Worm (Caenorhabditis elegans) whole organism, mixed stage, embryonic: ENCODE results near the gene C33D9.10.
A peak's percentile ranks its signal among the peaks of the same experiment; 100 is the strongest.
"Not testable (repeated sequence)": the region's sequence is repeated elsewhere in the genome, so short reads cannot be mapped to it uniquely, and the experiment has no call there.

ENCODE experiments used
- M03D4.4 ChIP-seq: sonication (generic microtip); optimal IDR thresholded peaks from 2 replicates; lab custom pipeline; 2017; ENCODE audit warnings: mild to moderate bottlenecking, missing genetic modification characterization, missing compliant biosample characterization
- blmp-1 ChIP-seq: fragments of 150-350 bp; optimal IDR thresholded peaks from 2 replicates; lab custom pipeline; 2014; ENCODE audit warnings: missing biosample characterization, missing genetic modification characterization
- ceh-39 ChIP-seq: fragments of 150-350 bp; optimal IDR thresholded peaks from 2 replicates; lab custom pipeline; 2014; ENCODE audit warnings: missing biosample characterization, missing genetic modification characterization
- ceh-83 ChIP-seq: fragments of 200-800 bp; sonication (Bioruptor generic); optimal IDR thresholded peaks from 2 replicates; lab custom pipeline; 2018; ENCODE audit warnings: mild to moderate bottlenecking, missing genetic modification characterization, missing compliant biosample characterization
- ces-1 ChIP-seq: fragments of 150-350 bp; optimal IDR thresholded peaks from 2 replicates; lab custom pipeline; 2014; ENCODE audit warnings: missing biosample characterization, missing genetic modification reagents, missing genetic modification characterization
- drap-1 ChIP-seq: fragments of 200-800 bp; sonication (Bioruptor generic); optimal IDR thresholded peaks from 3 replicates; lab custom pipeline; 2018; ENCODE audit warnings: mild to moderate bottlenecking, missing genetic modification characterization, missing compliant biosample characterization
- elt-1 ChIP-seq: sonication (generic microtip); optimal IDR thresholded peaks from 2 replicates; lab custom pipeline; 2017; ENCODE audit warnings: missing genetic modification characterization, mild to moderate bottlenecking, missing compliant biosample characterization, antibody characterized with exemption, moderate library complexity, borderline replicate concordance; ENCODE audit not compliant: insufficient read depth
- flh-1 ChIP-seq: fragments of 200-800 bp; sonication (Bioruptor generic); optimal IDR thresholded peaks from 2 replicates; lab custom pipeline; 2018; ENCODE audit warnings: mild to moderate bottlenecking, missing genetic modification characterization, moderate library complexity, missing compliant biosample characterization
- ham-2 ChIP-seq: fragments of 200-800 bp; sonication (Bioruptor generic); optimal IDR thresholded peaks from 2 replicates; lab custom pipeline; 2018; ENCODE audit warnings: mild to moderate bottlenecking, missing genetic modification characterization, missing compliant biosample characterization
- hlh-1 ChIP-seq: fragments of 150-350 bp; optimal IDR thresholded peaks from 2 replicates; lab custom pipeline; 2014; ENCODE audit warnings: missing biosample characterization, missing genetic modification reagents, missing genetic modification characterization
- lin-32 ChIP-seq: fragments of 200-800 bp; sonication (Bioruptor generic); optimal IDR thresholded peaks from 2 replicates; lab custom pipeline; 2018; ENCODE audit warnings: mild to moderate bottlenecking, missing genetic modification characterization, missing compliant biosample characterization
- mab-5 ChIP-seq: fragments of 150-350 bp; optimal IDR thresholded peaks from 2 replicates; lab custom pipeline; 2014; ENCODE audit warnings: missing biosample characterization, missing genetic modification characterization
- mep-1 ChIP-seq: fragments of 150-350 bp; optimal IDR thresholded peaks from 2 replicates; lab custom pipeline; 2017; ENCODE audit warnings: missing biosample characterization, missing genetic modification reagents, missing genetic modification characterization, inconsistent platforms
- nhr-2 ChIP-seq: fragments of 150-350 bp; optimal IDR thresholded peaks from 2 replicates; lab custom pipeline; 2014; ENCODE audit warnings: missing biosample characterization, missing genetic modification characterization
- nhr-237 ChIP-seq: fragments of 150-350 bp; optimal IDR thresholded peaks from 2 replicates; lab custom pipeline; 2014; ENCODE audit warnings: missing biosample characterization, missing genetic modification characterization
- nhr-28 ChIP-seq: fragments of 150-350 bp; optimal IDR thresholded peaks from 2 replicates; lab custom pipeline; 2014; ENCODE audit warnings: missing biosample characterization, missing genetic modification characterization
- nhr-76 ChIP-seq: sonication (generic microtip); optimal IDR thresholded peaks from 2 replicates; lab custom pipeline; 2017; ENCODE audit warnings: missing biosample characterization, missing genetic modification characterization
- pha-4 ChIP-seq: fragments of 150-350 bp; optimal IDR thresholded peaks from 2 replicates; lab custom pipeline; 2018; ENCODE audit warnings: missing biosample characterization, missing genetic modification reagents, missing genetic modification characterization
- sem-2 ChIP-seq: fragments of 200-800 bp; sonication (Bioruptor generic); optimal IDR thresholded peaks from 2 replicates; lab custom pipeline; 2018; ENCODE audit warnings: mild to moderate bottlenecking, missing genetic modification characterization, missing compliant biosample characterization
- snpc-4 ChIP-seq: fragments of 150-350 bp; optimal IDR thresholded peaks from 2 replicates; lab custom pipeline; 2014; ENCODE audit warnings: missing biosample characterization, missing genetic modification characterization
- tbx-8 ChIP-seq: fragments of 200-800 bp; sonication (Bioruptor generic); optimal IDR thresholded peaks from 2 replicates; lab custom pipeline; 2018; ENCODE audit warnings: mild to moderate bottlenecking, missing genetic modification characterization, moderate library complexity, missing compliant biosample characterization
- unc-120 ChIP-seq: sonication (generic microtip); optimal IDR thresholded peaks from 2 replicates; lab custom pipeline; 2017; ENCODE audit warnings: missing genetic modification characterization, missing compliant biosample characterization; ENCODE audit not compliant: poor library complexity, severe bottlenecking
- unc-39 ChIP-seq: fragments of 150-350 bp; optimal IDR thresholded peaks from 2 replicates; lab custom pipeline; 2014; ENCODE audit warnings: missing biosample characterization, missing genetic modification characterization
- unc-62 ChIP-seq: fragments of 150-350 bp; optimal IDR thresholded peaks from 2 replicates; lab custom pipeline; 2014; ENCODE audit warnings: missing biosample characterization, missing genetic modification reagents, missing genetic modification characterization
- zip-8 ChIP-seq: fragments of 150-350 bp; optimal IDR thresholded peaks from 2 replicates; lab custom pipeline; 2014; ENCODE audit warnings: missing biosample characterization, missing genetic modification characterization
- ztf-11 ChIP-seq: fragments of 150-350 bp; optimal IDR thresholded peaks from 2 replicates; lab custom pipeline; 2014; ENCODE audit warnings: missing biosample characterization, missing genetic modification characterization

Gene C33D9.10

DNA sequence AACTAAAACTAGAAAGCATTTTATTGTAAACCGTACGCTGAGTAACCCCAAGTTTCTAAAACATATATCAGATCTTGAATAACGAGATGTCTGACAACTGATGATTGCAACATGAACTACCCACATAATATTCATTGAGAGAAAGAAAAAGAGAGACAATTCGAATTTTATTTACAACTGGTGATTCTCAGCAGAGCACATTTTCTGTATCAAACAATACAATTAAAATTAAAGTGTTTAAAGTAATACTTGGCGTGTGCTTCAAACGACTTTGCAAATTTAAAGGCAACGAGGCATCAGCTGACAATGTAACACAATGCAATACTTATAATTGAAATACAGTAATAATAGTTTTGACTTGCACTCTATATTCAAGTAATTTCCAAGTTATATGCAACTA, at the start of gene C33D9.10:
TSS of gene C33D9.10 (minus strand) at position 101 of the 400 bp plus-strand sequence.
- TF ChIP-seq ceh-39; hlh-1; ces-1 (GFP tag; lab: Kevin White, UChicago): not testable (repeated sequence)

DNA sequence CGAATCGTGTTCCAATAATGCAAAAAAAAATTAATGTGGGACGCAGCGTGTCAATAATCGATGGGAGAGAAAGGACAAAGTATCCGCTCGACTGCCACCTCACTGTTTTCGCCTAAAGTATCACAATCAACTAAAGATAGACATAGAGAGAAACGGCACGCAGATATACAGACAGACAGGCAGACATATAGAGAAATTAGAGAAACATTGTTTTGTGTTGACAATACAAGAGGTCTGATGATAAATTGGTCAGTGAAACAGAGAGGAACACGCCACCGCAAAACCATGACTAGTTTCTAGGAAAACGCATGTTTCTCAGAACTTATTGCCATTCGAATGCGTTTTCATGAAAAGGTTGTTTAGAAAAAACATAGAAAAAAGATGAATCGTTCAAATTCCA, 42.6 kb upstream of the C33D9.10 start, which contains the start of gene T28C6.8:
TSS of gene T28C6.8 (minus strand) at position 137 of the 400 bp plus-strand sequence.
- TF ChIP-seq snpc-4 (no peak), drap-1 (GFP tag; lab: Kevin White, UChicago) (no peak), nhr-2 (tag; lab: Kevin White, UChicago) (no peak), ceh-39 (no peak), zip-8 (no peak), M03D4.4 (tag; lab: Kevin White, UChicago) (no peak), nhr-76 (tag; lab: Kevin White, UChicago) (no peak)

ce11 chrIV:8827500-8827899, 39.6 kb upstream of the C33D9.10 start, which contains the start of gene T28C6.7:
T28C6.7 (plus strand) TSS chrIV:8827800.
- TF ChIP-seq ceh-39 (no peak), ces-1 (GFP tag; lab: Kevin White, UChicago) (no peak)

DNA sequence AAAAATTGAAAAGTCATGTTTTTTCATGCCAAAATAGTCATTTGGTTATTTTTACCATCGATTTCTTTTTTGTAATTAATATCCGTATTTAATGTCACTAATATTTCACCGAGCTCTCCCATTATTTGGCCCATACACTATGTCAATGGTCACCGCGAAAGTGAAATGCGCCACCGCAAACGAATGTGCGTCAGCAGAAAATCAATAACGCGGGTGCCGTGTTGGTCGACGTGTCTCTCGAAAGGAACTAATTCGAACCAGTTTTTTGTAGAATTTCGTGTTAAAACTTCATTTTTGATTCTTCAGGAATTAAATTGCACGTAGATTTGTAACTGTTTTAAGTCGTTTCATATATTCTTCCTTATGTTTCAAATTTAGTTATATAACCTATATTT, 38.7 kb upstream of the C33D9.10 start:
- TF ChIP-seq nhr-28 (no peak), lin-32 (GFP tag; lab: Kevin White, UChicago) (no peak), nhr-2 (tag; lab: Kevin White, UChicago) (no peak), nhr-76 (tag; lab: Kevin White, UChicago) (no peak), ceh-83 (GFP tag; lab: Kevin White, UChicago) (no peak), unc-120 (tag; lab: Kevin White, UChicago) (peak; percentile 9), unc-62 (GFP tag; lab: Kevin White, UChicago) (no peak), M03D4.4 (tag; lab: Kevin White, UChicago) (no peak)

DNA sequence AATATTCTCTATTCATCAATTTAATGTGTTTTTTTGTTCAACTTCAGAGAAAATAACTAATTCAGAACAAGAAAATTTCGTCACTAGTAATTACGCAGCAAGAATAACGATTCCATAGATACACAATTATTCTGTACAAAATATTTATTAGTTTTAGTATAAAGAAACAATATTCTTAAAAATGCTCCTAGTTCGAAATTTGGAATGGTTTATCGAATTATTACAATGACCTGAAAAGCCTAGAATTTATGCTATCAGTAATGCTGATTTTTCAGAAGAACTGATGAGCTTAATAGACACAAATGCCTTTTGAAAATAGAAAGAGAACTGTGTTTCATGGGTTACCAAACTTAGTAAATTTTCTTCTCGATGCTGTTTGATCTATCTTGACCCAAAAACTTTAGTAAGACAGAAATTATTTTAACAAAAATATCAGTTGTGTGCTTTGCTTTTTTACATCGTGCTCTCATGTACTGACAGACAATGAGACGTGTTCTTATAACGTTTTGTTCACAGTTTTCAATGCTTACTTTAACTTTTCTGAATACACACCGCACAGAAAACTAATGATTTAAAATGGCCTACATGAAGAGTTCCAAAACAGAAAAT, 38.2 kb upstream of the C33D9.10 start:
- TF ChIP-seq unc-120 (tag; lab: Kevin White, UChicago) (no peak), lin-32 (GFP tag; lab: Kevin White, UChicago) (no peak), blmp-1 (tag; lab: Kevin White, UChicago) (no peak), unc-39 (tag; lab: Kevin White, UChicago) (no peak), ztf-11 (no peak), ceh-39 (no peak)

- no peak for TF ChIP-seq zip-8
- peak; percentile 72 for TF ChIP-seq ham-2
- TF ChIP-seq elt-1: peak; percentile 77
These were observed 36.3 kb upstream of the C33D9.10 start, which contains the start of the genes col-117 and col-3 for ce11 chrIV:8824145-8824833. col-117 (minus strand) TSS chrIV:8824195. col-3 (plus strand) TSS chrIV:8824783.

ce11 chrIV:8822598-8822997, 34.6 kb upstream of the C33D9.10 start:
- TF ChIP-seq blmp-1 (tag; lab: Kevin White, UChicago): no peak
- TF ChIP-seq ceh-83 (GFP tag; lab: Kevin White, UChicago): no peak
- TF ChIP-seq nhr-76 (tag; lab: Kevin White, UChicago): no peak
- no peak for TF ChIP-seq lin-32 (GFP tag; lab: Kevin White, UChicago)
- no peak for TF ChIP-seq nhr-28
- TF ChIP-seq mep-1 (tag; lab: Kevin White, UChicago): no peak
- no peak for TF ChIP-seq unc-120 (tag; lab: Kevin White, UChicago)
- TF ChIP-seq zip-8: no peak
- TF ChIP-seq nhr-237: no peak
- no peak for TF ChIP-seq mab-5 (tag; lab: Kevin White, UChicago)
- TF ChIP-seq pha-4 (tag; lab: Kevin White, UChicago): no peak
- TF ChIP-seq ces-1 (GFP tag; lab: Kevin White, UChicago): no peak
- no peak for TF ChIP-seq tbx-8 (GFP tag; lab: Kevin White, UChicago)
- TF ChIP-seq M03D4.4 (tag; lab: Kevin White, UChicago): no peak
- TF ChIP-seq sem-2 (GFP tag; lab: Kevin White, UChicago): no peak
- TF ChIP-seq elt-1: no peak
- no peak for TF ChIP-seq unc-39 (tag; lab: Kevin White, UChicago)
- TF ChIP-seq hlh-1: no peak
- TF ChIP-seq flh-1 (GFP tag; lab: Kevin White, UChicago): no peak
- no peak for TF ChIP-seq drap-1 (GFP tag; lab: Kevin White, UChicago)
